Worm (Caenorhabditis elegans) whole organism, young adult: ENCODE data around the gene ztf-22.

Source experiments
- B0336.3 ChIP-seq: fragments of 200-800 bp; sonication (Bioruptor generic); IDR thresholded peaks from 2 replicates; pipeline ENCODE4 v1.3.6; 2022; ENCODE audit warnings: missing genetic modification characterization, missing compliant biosample characterization
- C17E4.6 ChIP-seq: fragments of 200-800 bp; sonication (Bioruptor generic); IDR thresholded peaks from 2 replicates; pipeline ENCODE4 v1.3.6; 2022; ENCODE audit warnings: missing genetic modification reagents, missing genetic modification characterization, missing compliant biosample characterization
- F10E7.11 ChIP-seq: sonication (generic microtip); optimal IDR thresholded peaks from 2 replicates; lab custom pipeline; 2017; ENCODE audit warnings: mild to moderate bottlenecking, missing genetic modification characterization, moderate library complexity, missing compliant biosample characterization
- F33H1.4 ChIP-seq: fragments of 200-800 bp; sonication (Bioruptor generic); IDR thresholded peaks from 2 replicates; pipeline ENCODE4 v1.3.6; 2022; ENCODE audit warnings: missing genetic modification reagents, missing genetic modification characterization, missing compliant biosample characterization
- F37B4.10 ChIP-seq: fragments of 200-800 bp; sonication (Bioruptor generic); IDR thresholded peaks from 2 replicates; pipeline ENCODE4 v1.3.6; 2022; ENCODE audit warnings: missing genetic modification characterization, missing compliant biosample characterization
- F57C9.4 ChIP-seq: sonication (generic microtip); optimal IDR thresholded peaks from 2 replicates; lab custom pipeline; 2017; ENCODE audit warnings: mild to moderate bottlenecking, missing genetic modification characterization, missing compliant biosample characterization
- T26A5.8 ChIP-seq: sonication (generic microtip); optimal IDR thresholded peaks from 2 replicates; lab custom pipeline; 2016; ENCODE audit warnings: missing genetic modification characterization, missing compliant biosample characterization
- Y53F4B.3 ChIP-seq: fragments of 200-800 bp; sonication (Bioruptor generic); IDR thresholded peaks from 2 replicates; pipeline ENCODE4 v1.3.6; 2022; ENCODE audit warnings: missing genetic modification reagents, missing genetic modification characterization, missing compliant biosample characterization
- Y56A3A.18 ChIP-seq: fragments of 200-800 bp; sonication (Bioruptor generic); IDR thresholded peaks from 2 replicates; pipeline ENCODE4 v1.3.6; 2022; ENCODE audit warnings: missing genetic modification reagents, missing genetic modification characterization, missing compliant biosample characterization
- Y95B8A.8 ChIP-seq: fragments of 200-800 bp; sonication (Bioruptor generic); IDR thresholded peaks from 2 replicates; pipeline ENCODE4 v1.3.6; 2022; ENCODE audit warnings: missing genetic modification reagents, missing genetic modification characterization, missing compliant biosample characterization
- ZK185.1 ChIP-seq: sonication (generic microtip); optimal IDR thresholded peaks from 2 replicates; lab custom pipeline; 2016; ENCODE audit warnings: mild to moderate bottlenecking, missing genetic modification characterization, missing compliant biosample characterization; ENCODE audit not compliant: poor library complexity, severe bottlenecking
- ama-1 ChIP-seq, 3 experiments: fragments of 150-350 bp in 1 of 3; sonication (generic microtip) in 2 of 3; optimal IDR thresholded peaks; 2 replicates each; lab custom pipeline; 2014 to 2018; ENCODE audit warnings: missing biosample characterization in 2 of 3, missing genetic modification characterization in 2 of 3, missing genetic modification reagents in 2 of 3
- atf-7 ChIP-seq: sonication (generic microtip); optimal IDR thresholded peaks from 2 replicates; lab custom pipeline; 2017; ENCODE audit warnings: mild to moderate bottlenecking, missing genetic modification characterization, missing compliant biosample characterization
- athp-1 ChIP-seq: sonication (generic microtip); optimal IDR thresholded peaks from 2 replicates; lab custom pipeline; 2017; ENCODE audit warnings: mild to moderate bottlenecking, missing genetic modification characterization, missing compliant biosample characterization
- attf-5 ChIP-seq: fragments of 200-800 bp; sonication (Bioruptor generic); optimal IDR thresholded peaks from 2 replicates; lab custom pipeline; 2018; ENCODE audit warnings: mild to moderate bottlenecking, missing genetic modification characterization, missing compliant biosample characterization
- bed-1 ChIP-seq: fragments of 200-800 bp; sonication (Bioruptor generic); IDR thresholded peaks from 2 replicates; pipeline ENCODE4 v1.3.6; 2022; ENCODE audit warnings: missing genetic modification reagents, missing genetic modification characterization, missing compliant biosample characterization
- ccch-3 ChIP-seq: fragments of 200-800 bp; sonication (Bioruptor generic); optimal IDR thresholded peaks from 2 replicates; lab custom pipeline; 2018; ENCODE audit warnings: mild to moderate bottlenecking, missing genetic modification characterization, missing compliant biosample characterization
- ceh-79 ChIP-seq: sonication (generic microtip); optimal IDR thresholded peaks from 2 replicates; lab custom pipeline; 2017; ENCODE audit warnings: mild to moderate bottlenecking, missing genetic modification characterization, missing compliant biosample characterization
- chd-7 ChIP-seq: sonication (generic microtip); optimal IDR thresholded peaks from 2 replicates; lab custom pipeline; 2016; ENCODE audit warnings: mild to moderate bottlenecking, missing genetic modification characterization, moderate library complexity, missing compliant biosample characterization
- die-1 ChIP-seq: sonication (generic microtip); optimal IDR thresholded peaks from 2 replicates; lab custom pipeline; 2016; ENCODE audit warnings: missing genotype, mild to moderate bottlenecking, missing genetic modification characterization, missing compliant biosample characterization
- dpff-1 ChIP-seq: sonication (generic microtip); optimal IDR thresholded peaks from 2 replicates; lab custom pipeline; 2017; ENCODE audit warnings: mild to moderate bottlenecking, missing genetic modification characterization, missing compliant biosample characterization
- egrh-3 ChIP-seq: fragments of 200-800 bp; sonication (Bioruptor generic); IDR thresholded peaks from 2 replicates; pipeline ENCODE4 v1.3.6; 2022; ENCODE audit warnings: missing genetic modification reagents, missing genetic modification characterization, missing compliant biosample characterization
- gei-17 ChIP-seq: fragments of 200-800 bp; sonication (Bioruptor generic); optimal IDR thresholded peaks from 2 replicates; lab custom pipeline; 2018; ENCODE audit warnings: mild to moderate bottlenecking, missing genetic modification characterization, missing compliant biosample characterization
- hlh-26 ChIP-seq: fragments of 200-800 bp; sonication (Bioruptor generic); conservative IDR thresholded peaks from 2 replicates; pipeline ENCODE4 v1.3.6; 2022; ENCODE audit warnings: missing genetic modification reagents, missing genetic modification characterization, missing compliant biosample characterization
- hmg-1.2 ChIP-seq: fragments of 200-800 bp; sonication (Bioruptor generic); IDR thresholded peaks from 2 replicates; pipeline ENCODE4 v1.3.6; 2022; ENCODE audit warnings: missing genetic modification reagents, missing genetic modification characterization, missing compliant biosample characterization
- hsf-1 ChIP-seq: fragments of 200-800 bp; sonication (Bioruptor generic); IDR thresholded peaks from 2 replicates; pipeline ENCODE4 v1.3.6; 2022; ENCODE audit warnings: missing genetic modification reagents, missing genetic modification characterization, missing compliant biosample characterization
- let-526 ChIP-seq: fragments of 200-800 bp; sonication (Bioruptor generic); IDR thresholded peaks from 2 replicates; pipeline ENCODE4 v1.3.6; 2022; ENCODE audit warnings: missing genetic modification reagents, missing genetic modification characterization, missing compliant biosample characterization
- let-607 ChIP-seq, 2 experiments: fragments of 200-800 bp in 1 of 2; sonication (Bioruptor generic) in 1 of 2; sonication (generic microtip) in 1 of 2; optimal IDR thresholded peaks; 2 replicates each; lab custom pipeline; 2016 to 2018; ENCODE audit warnings: mild to moderate bottlenecking in 2 of 2, missing compliant biosample characterization in 2 of 2, missing genetic modification characterization in 2 of 2, moderate library complexity in 2 of 2, missing genotype in 1 of 2
- lsy-27 ChIP-seq: sonication (generic microtip); optimal IDR thresholded peaks from 2 replicates; lab custom pipeline; 2017; ENCODE audit warnings: missing genetic modification characterization, mild to moderate bottlenecking, missing compliant biosample characterization, antibody characterized with exemption, missing genotype, borderline replicate concordance; ENCODE audit not compliant: insufficient read depth
- madf-6 ChIP-seq: fragments of 200-800 bp; sonication (Bioruptor generic); IDR thresholded peaks from 2 replicates; pipeline ENCODE4 v1.3.6; 2022; ENCODE audit warnings: missing genetic modification reagents, missing genetic modification characterization, missing compliant biosample characterization
- madf-8 ChIP-seq: fragments of 200-800 bp; sonication (Bioruptor generic); conservative IDR thresholded peaks from 2 replicates; pipeline ENCODE4 v1.3.6; 2022; ENCODE audit warnings: missing genetic modification reagents, missing genetic modification characterization, missing compliant biosample characterization
- mcd-1 ChIP-seq: fragments of 200-800 bp; sonication (Bioruptor generic); IDR thresholded peaks from 2 replicates; pipeline ENCODE4 v1.3.6; 2022; ENCODE audit warnings: missing genetic modification reagents, missing genetic modification characterization, missing compliant biosample characterization
- mxl-1 ChIP-seq: sonication (generic microtip); optimal IDR thresholded peaks from 2 replicates; lab custom pipeline; 2016; ENCODE audit warnings: missing genetic modification characterization, missing compliant biosample characterization
- nfya-2 ChIP-seq: fragments of 200-800 bp; sonication (Bioruptor generic); IDR thresholded peaks from 2 replicates; pipeline ENCODE4 v1.3.6; 2022; ENCODE audit warnings: missing genetic modification reagents, missing genetic modification characterization, missing compliant biosample characterization
- nfyb-1 ChIP-seq: fragments of 200-800 bp; sonication (Bioruptor generic); IDR thresholded peaks from 2 replicates; pipeline ENCODE4 v1.3.6; 2022; ENCODE audit warnings: missing genetic modification reagents, missing genetic modification characterization, missing compliant biosample characterization
- nhr-27 ChIP-seq: fragments of 200-800 bp; sonication (Bioruptor generic); optimal IDR thresholded peaks from 2 replicates; lab custom pipeline; 2018; ENCODE audit warnings: mild to moderate bottlenecking, missing genetic modification characterization, moderate library complexity, missing compliant biosample characterization
- nhr-80 ChIP-seq: sonication (generic microtip); optimal IDR thresholded peaks from 2 replicates; lab custom pipeline; 2016; ENCODE audit warnings: missing genetic modification characterization, missing compliant biosample characterization
- nhr-90 ChIP-seq: sonication (generic microtip); optimal IDR thresholded peaks from 2 replicates; lab custom pipeline; 2016; ENCODE audit warnings: missing genotype, mild to moderate bottlenecking, missing genetic modification characterization, missing compliant biosample characterization
- pbrm-1 ChIP-seq: fragments of 200-800 bp; sonication (Bioruptor generic); IDR thresholded peaks from 2 replicates; pipeline ENCODE4 v1.3.6; 2022; ENCODE audit warnings: missing genetic modification reagents, missing genetic modification characterization, missing compliant biosample characterization
- rpc-1 ChIP-seq, 2 experiments: fragments of 150-350 bp in 1 of 2; sonication (generic microtip) in 1 of 2; optimal IDR thresholded peaks; 2 replicates each; lab custom pipeline; 2014 to 2018; ENCODE audit warnings: missing biosample characterization in 1 of 2, missing genetic modification characterization in 1 of 2, missing genetic modification reagents in 1 of 2, missing genotype in 1 of 2
- xnd-1 ChIP-seq: sonication (generic microtip); optimal IDR thresholded peaks from 2 replicates; lab custom pipeline; 2016; ENCODE audit warnings: missing genotype, missing genetic modification reagents, missing genetic modification characterization, missing compliant biosample characterization
- zfh-2 ChIP-seq: fragments of 200-800 bp; sonication (Bioruptor generic); conservative IDR thresholded peaks from 2 replicates; pipeline ENCODE4 v1.3.6; 2022; ENCODE audit warnings: missing genetic modification reagents, missing genetic modification characterization, missing compliant biosample characterization
- ztf-18 ChIP-seq: sonication (generic microtip); optimal IDR thresholded peaks from 2 replicates; lab custom pipeline; 2016; ENCODE audit warnings: missing genotype, mild to moderate bottlenecking, missing genetic modification characterization, missing compliant biosample characterization
- ztf-22 ChIP-seq: fragments of 200-800 bp; sonication (Bioruptor generic); optimal IDR thresholded peaks from 2 replicates; lab custom pipeline; 2018; ENCODE audit warnings: mild to moderate bottlenecking, missing genetic modification characterization, moderate library complexity, missing compliant biosample characterization
- ztf-25 ChIP-seq: fragments of 200-800 bp; sonication (Bioruptor generic); IDR thresholded peaks from 2 replicates; pipeline ENCODE4 v1.3.6; 2022; ENCODE audit warnings: missing genetic modification reagents, missing genetic modification characterization, missing compliant biosample characterization
- ztf-26 ChIP-seq: sonication (generic microtip); optimal IDR thresholded peaks from 2 replicates; lab custom pipeline; 2017; ENCODE audit warnings: missing genetic modification characterization, missing compliant biosample characterization
- ztf-28 ChIP-seq: fragments of 200-800 bp; sonication (Bioruptor generic); IDR thresholded peaks from 2 replicates; pipeline ENCODE4 v1.3.6; 2022; ENCODE audit warnings: missing genetic modification reagents, missing genetic modification characterization, missing compliant biosample characterization
- ztf-3 ChIP-seq: fragments of 200-800 bp; sonication (Bioruptor generic); optimal IDR thresholded peaks from 2 replicates; lab custom pipeline; 2018; ENCODE audit warnings: mild to moderate bottlenecking, missing genetic modification characterization, missing compliant biosample characterization

ztf-22 gene

DNA sequence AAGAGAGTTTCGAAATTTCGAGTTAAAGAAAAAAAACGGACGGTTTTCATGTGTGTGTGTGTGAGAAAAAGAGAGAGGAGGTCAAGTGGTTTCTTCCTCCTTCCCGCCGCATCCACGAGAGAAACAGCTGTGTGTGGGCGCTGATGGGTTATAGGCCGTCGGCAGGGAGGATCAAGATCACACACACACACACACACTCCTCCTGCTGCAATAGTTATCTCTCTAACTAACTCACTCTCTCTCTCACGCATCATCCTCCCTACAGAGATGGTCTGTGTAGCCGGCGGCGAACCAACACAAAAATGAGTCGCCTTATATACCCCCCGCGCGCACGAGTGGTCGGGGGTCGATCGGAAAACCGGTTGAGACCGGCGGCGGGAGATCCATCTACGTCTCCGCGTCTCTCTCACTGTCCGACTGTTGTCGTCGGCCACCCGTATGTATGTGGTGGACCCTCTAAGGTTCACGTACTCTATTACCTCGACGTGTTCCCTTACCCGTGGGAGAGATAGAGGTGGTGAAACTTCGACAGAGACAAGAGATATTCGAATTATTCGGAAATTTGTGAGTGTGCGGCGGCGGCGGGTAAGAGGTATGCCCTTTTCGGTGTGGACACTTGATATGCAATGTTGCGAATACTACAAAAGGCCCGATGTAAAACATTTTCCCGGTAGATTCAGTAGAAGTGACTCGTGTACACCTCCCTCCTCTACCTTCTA, 5.9 kb upstream of the ztf-22 start (continued):
- TF ChIP-seq C17E4.6 (GFP tag; lab: Robert Waterston, UW) (no peak), pbrm-1 (no peak), hlh-26 (GFP tag; lab: Robert Waterston, UW) (no peak), ztf-3 (GFP tag; lab: Kevin White, UChicago) (no peak), hsf-1 (GFP tag; lab: Robert Waterston, UW) (no peak), mxl-1 (no peak), ztf-26 (tag; lab: Kevin White, UChicago) (peak; percentile 58), F10E7.11 (no peak), nhr-27 (tag; lab: Kevin White, UChicago) (no peak), atf-7 (no peak), rpc-1 (optimal IDR thresholded peaks at IDR 0.05; lab: Kevin White, UChicago) (no peak), rpc-1 (tag; optimal IDR thresholded peaks at IDR 0.05; lab: Kevin White, UChicago) (no peak), xnd-1 (tag; lab: Kevin White, UChicago) (no peak), F33H1.4 (GFP tag; lab: Robert Waterston, UW) (no peak), let-526 (GFP tag; lab: Robert Waterston, UW) (no peak), ztf-18 (tag; lab: Kevin White, UChicago) (no peak), F37B4.10 (GFP tag; lab: Robert Waterston, UW) (no peak), bed-1 (GFP tag; lab: Robert Waterston, UW) (no peak), ceh-79 (tag; lab: Kevin White, UChicago) (no peak), hmg-1.2 (GFP tag; lab: Robert Waterston, UW) (no peak; the same call in 1 of the 2 replicates), athp-1 (tag; lab: Kevin White, UChicago) (no peak), zfh-2 (GFP tag; lab: Robert Waterston, UW) (peak; percentile 87), F57C9.4 (tag; lab: Kevin White, UChicago) (no peak), let-607 (tag; optimal IDR thresholded peaks at IDR 0.05; lab: Kevin White, UChicago) (no peak), dpff-1 (tag; lab: Kevin White, UChicago) (no peak), lsy-27 (no peak), nfyb-1 (GFP tag; lab: Robert Waterston, UW) (no peak), ztf-28 (no peak), B0336.3 (GFP tag; lab: Robert Waterston, UW) (0 out of 2 replicates have a peak, but pooled peaks have one; percentile 38), ztf-25 (no peak), Y53F4B.3 (no peak), die-1 (tag; lab: Kevin White, UChicago) (peak; percentile 37), Y95B8A.8 (GFP tag; lab: Robert Waterston, UW) (no peak), ZK185.1 (tag; lab: Kevin White, UChicago) (no peak), mcd-1 (peak; percentile 46), madf-8 (no peak), nhr-90 (tag; lab: Kevin White, UChicago) (no peak), ccch-3 (GFP tag; lab: Kevin White, UChicago) (no peak), T26A5.8 (tag; lab: Kevin White, UChicago) (no peak), gei-17 (GFP tag; lab: Kevin White, UChicago) (no peak), ztf-22 (GFP tag; lab: Kevin White, UChicago) (peak; percentile 27), egrh-3 (peak; percentile 50; the same call in 1 of the 2 replicates), nhr-80 (tag; lab: Kevin White, UChicago) (no peak), nfya-2 (GFP tag; lab: Robert Waterston, UW) (no peak), chd-7 (tag; lab: Kevin White, UChicago) (peak; percentile 9), attf-5 (GFP tag; lab: Kevin White, UChicago) (no peak), ama-1 (optimal IDR thresholded peaks at IDR 0.05; lab: Kevin White, UChicago) (peak; percentile 86), ama-1 (GFP tag; optimal IDR thresholded peaks at IDR 0.05; lab: Kevin White, UChicago) (no peak), Y56A3A.18 (GFP tag; lab: Robert Waterston, UW) (no peak), madf-6 (GFP tag; lab: Robert Waterston, UW) (no peak)
